Worm (Caenorhabditis elegans) whole organism, L4/young adult: ENCODE data around the gene Y97E10B.1.

ENCODE experiments used
- W03F9.2 ChIP-seq: fragments of 150-350 bp; optimal IDR thresholded peaks from 2 replicates; lab custom pipeline; 2014; ENCODE audit warnings: missing biosample characterization, missing genetic modification characterization
- him-1 ChIP-seq: sonication (generic microtip); optimal IDR thresholded peaks from 2 replicates; lab custom pipeline; 2016; ENCODE audit warnings: missing genotype, missing genetic modification reagents, missing genetic modification characterization, missing compliant biosample characterization

DNA sequence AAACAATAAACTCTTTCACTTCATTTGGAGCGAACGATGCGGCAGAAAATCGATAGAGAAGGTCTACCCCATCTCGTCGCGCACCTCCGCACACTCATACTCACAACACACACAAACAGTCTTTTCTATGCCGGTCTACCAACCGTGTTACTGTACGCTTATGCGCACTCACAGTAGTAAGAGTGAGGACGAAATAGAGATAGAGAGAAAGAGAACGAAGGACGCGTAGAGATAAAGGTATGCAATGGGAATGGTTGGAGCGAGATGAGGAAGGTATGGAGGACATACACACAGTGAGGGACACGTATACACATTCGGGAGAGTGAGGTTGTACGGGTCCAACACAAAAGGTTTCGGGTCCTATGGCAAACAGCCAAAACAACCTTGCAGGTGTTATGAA lies 35.1 kb downstream of the Y97E10B.1 start:
- TF ChIP-seq W03F9.2 (tag; lab: Kevin White, UChicago) (no peak), him-1 (tag; lab: Kevin White, UChicago) (no peak)
